Fruit fly (Drosophila melanogaster): ENCODE data around the gene Glyat.

DNA sequence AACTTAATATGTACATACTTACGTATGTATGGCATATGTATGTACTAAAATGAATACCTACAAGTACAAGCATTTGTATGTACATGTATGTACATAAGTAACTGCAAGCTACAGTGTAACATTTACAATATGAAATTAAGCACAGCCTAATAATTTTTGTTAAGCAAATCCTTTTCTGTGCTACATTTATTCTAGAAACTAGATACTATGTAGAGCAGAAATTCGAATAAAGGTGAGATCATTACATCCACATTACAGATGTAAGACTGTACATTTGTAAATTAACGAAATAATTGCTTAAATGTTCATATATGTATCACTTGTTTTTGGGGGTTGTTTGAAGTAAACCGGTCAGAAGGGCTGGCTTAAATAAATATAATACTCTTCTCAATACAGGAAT lies 18.5 kb downstream of the Glyat start:
- TF ChIP-seq CG9948 (tag; optimal IDR thresholded peaks at IDR 0.05), result no peak
- no peak for TF ChIP-seq CG10348 (GFP tag; IDR thresholded peaks at IDR 0.05)
- no peak for TF ChIP-seq Ets98B (GFP tag; IDR thresholded peaks at IDR 0.05)

All from whole organism, pupa.